Worm (Caenorhabditis elegans) whole organism, L2 larva: ENCODE results near the gene C55A6.6.

Experiments
- ama-1 ChIP-seq: fragments of 150-350 bp; optimal IDR thresholded peaks from 2 replicates; lab custom pipeline; 2018; ENCODE audit warnings: inconsistent platforms
- ceh-16 ChIP-seq: fragments of 150-350 bp; optimal IDR thresholded peaks from 2 replicates; lab custom pipeline; 2014; ENCODE audit warnings: missing biosample characterization, missing genetic modification characterization
- ceh-82 ChIP-seq: fragments of 150-350 bp; optimal IDR thresholded peaks from 2 replicates; lab custom pipeline; 2014; ENCODE audit warnings: missing biosample characterization, missing genetic modification characterization
- elt-1 ChIP-seq: fragments of 150-350 bp; optimal IDR thresholded peaks from 2 replicates; lab custom pipeline; 2014; ENCODE audit warnings: missing biosample characterization, missing genetic modification characterization
- fos-1 ChIP-seq: fragments of 150-350 bp; optimal IDR thresholded peaks from 2 replicates; lab custom pipeline; 2014; ENCODE audit warnings: missing biosample characterization, missing genetic modification characterization
- lin-39 ChIP-seq: fragments of 150-350 bp; optimal IDR thresholded peaks from 2 replicates; lab custom pipeline; 2014; ENCODE audit warnings: missing biosample characterization, missing genetic modification reagents, missing genetic modification characterization
- nhr-11 ChIP-seq: fragments of 150-350 bp; optimal IDR thresholded peaks from 2 replicates; lab custom pipeline; 2014; ENCODE audit warnings: missing biosample characterization, missing genetic modification characterization
- nhr-23 ChIP-seq: fragments of 150-350 bp; optimal IDR thresholded peaks from 2 replicates; lab custom pipeline; 2014; ENCODE audit warnings: missing biosample characterization, missing genetic modification reagents, missing genetic modification characterization
- snpc-4 ChIP-seq: fragments of 150-350 bp; optimal IDR thresholded peaks from 2 replicates; lab custom pipeline; 2014; ENCODE audit warnings: missing biosample characterization, missing genetic modification characterization
- ztf-11 ChIP-seq: sonication (generic microtip); optimal IDR thresholded peaks from 2 replicates; lab custom pipeline; 2017; ENCODE audit warnings: missing biosample characterization, missing genetic modification characterization

DNA sequence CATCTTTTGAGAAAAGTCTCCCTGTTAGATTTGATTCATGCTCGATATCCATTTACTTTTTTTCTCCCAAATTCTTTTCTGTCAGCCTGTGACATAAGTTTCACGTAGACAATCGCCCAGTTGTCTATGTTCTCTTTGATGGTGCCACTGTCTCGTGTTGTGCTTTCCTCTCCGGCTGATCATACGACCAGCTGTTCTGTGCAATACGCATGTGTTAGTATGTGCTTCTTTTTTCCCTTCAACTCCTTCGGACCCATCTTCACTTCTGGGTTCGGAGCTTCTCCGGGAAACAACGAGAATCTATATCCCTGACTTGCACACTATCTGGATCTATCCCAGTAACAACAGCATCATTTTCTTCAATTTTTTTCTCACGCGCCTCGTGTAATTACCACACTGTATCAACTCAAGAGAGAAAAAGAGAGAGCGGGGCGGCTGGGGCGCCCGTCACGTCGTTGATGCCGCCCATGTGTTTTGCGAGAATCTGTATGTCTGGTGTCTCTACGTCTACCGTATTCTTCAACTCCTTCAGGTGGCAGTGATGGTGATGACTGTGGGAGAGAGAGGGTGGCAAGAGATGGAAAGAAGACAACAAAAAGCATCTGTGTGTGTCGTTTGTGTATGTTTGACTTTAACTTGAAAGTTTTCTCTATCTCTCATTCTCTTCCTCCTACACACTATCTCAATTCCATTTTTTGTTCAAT, 17.4 kb upstream of the C55A6.6 start:
- TF ChIP-seq snpc-4 (tag; lab: Kevin White, UChicago) (no peak), elt-1 (tag; lab: Kevin White, UChicago) (no peak), ama-1 (lab: Kevin White, UChicago) (no peak), ztf-11 (tag; lab: Kevin White, UChicago) (no peak), ceh-82 (no peak), ceh-16 (tag; lab: Kevin White, UChicago) (no peak), fos-1 (peak; percentile 94), lin-39 (no peak), nhr-11 (tag; lab: Kevin White, UChicago) (no peak), nhr-23 (no peak)
